Fruit fly (Drosophila melanogaster): Measurements from ENCODE around the gene CG42537.

dm6 chr3R:6405674-6406565 lies 28.3 kb downstream of the CG42537 start, which contains the start of gene Dmtn:
- TF ChIP-seq psq (optimal IDR thresholded peaks at IDR 0.05): no peak
- TF ChIP-seq pan (optimal IDR thresholded peaks at IDR 0.05): no peak
